Worm (Caenorhabditis elegans) whole organism, L1 larva: Measurements from ENCODE around the gene F53A9.3.
A peak's percentile ranks its signal among the peaks of the same experiment; 100 is the strongest.

Experiments
- C16A3.4 ChIP-seq: fragments of 150-350 bp; optimal IDR thresholded peaks from 2 replicates; lab custom pipeline; 2014; ENCODE audit warnings: missing biosample characterization, missing genetic modification characterization
- C34B4.2 ChIP-seq: sonication (generic microtip); optimal IDR thresholded peaks from 2 replicates; lab custom pipeline; 2017; ENCODE audit warnings: mild to moderate bottlenecking, missing genetic modification characterization, missing compliant biosample characterization
- F16B12.6 ChIP-seq: fragments of 150-350 bp; optimal IDR thresholded peaks from 2 replicates; lab custom pipeline; 2014; ENCODE audit warnings: missing biosample characterization, missing genetic modification characterization
- aha-1 ChIP-seq: fragments of 150-350 bp; optimal IDR thresholded peaks from 2 replicates; lab custom pipeline; 2014; ENCODE audit warnings: missing biosample characterization, missing genetic modification characterization
- alr-1 ChIP-seq: fragments of 200-800 bp; sonication (Bioruptor generic); optimal IDR thresholded peaks from 2 replicates; lab custom pipeline; 2018; ENCODE audit warnings: borderline replicate concordance, mild to moderate bottlenecking, missing genetic modification characterization, missing compliant biosample characterization
- aly-2 ChIP-seq: fragments of 150-350 bp; optimal IDR thresholded peaks from 2 replicates; lab custom pipeline; 2014; ENCODE audit warnings: missing biosample characterization, missing genetic modification characterization
- ama-1 ChIP-seq: fragments of 150-350 bp; optimal IDR thresholded peaks from 2 replicates; lab custom pipeline; 2014
- blmp-1 ChIP-seq: fragments of 150-350 bp; optimal IDR thresholded peaks from 2 replicates; lab custom pipeline; 2014; ENCODE audit warnings: missing biosample characterization, missing genetic modification characterization
- ceh-8 ChIP-seq: fragments of 200-800 bp; sonication (Bioruptor generic); optimal IDR thresholded peaks from 2 replicates; lab custom pipeline; 2018; ENCODE audit warnings: mild to moderate bottlenecking, missing genetic modification characterization, moderate library complexity, missing compliant biosample characterization
- efl-3 ChIP-seq: fragments of 200-800 bp; sonication (Bioruptor generic); optimal IDR thresholded peaks from 2 replicates; lab custom pipeline; 2018; ENCODE audit warnings: mild to moderate bottlenecking, missing genetic modification characterization, missing compliant biosample characterization
- egl-13 ChIP-seq: sonication (generic microtip); optimal IDR thresholded peaks from 2 replicates; lab custom pipeline; 2016; ENCODE audit warnings: missing genotype, missing genetic modification reagents, missing genetic modification characterization, missing compliant biosample characterization
- elt-2 ChIP-seq: sonication (generic microtip); optimal IDR thresholded peaks from 2 replicates; lab custom pipeline; 2016; ENCODE audit warnings: missing genetic modification characterization, mild to moderate bottlenecking, inconsistent platforms, missing compliant biosample characterization, missing genetic modification reagents
- fkh-4 ChIP-seq: sonication (generic microtip); optimal IDR thresholded peaks from 2 replicates; lab custom pipeline; 2016; ENCODE audit warnings: missing compliant biosample characterization, missing genetic modification characterization, borderline replicate concordance
- fkh-8 ChIP-seq: sonication (generic microtip); optimal IDR thresholded peaks from 2 replicates; lab custom pipeline; 2016; ENCODE audit warnings: mild to moderate bottlenecking, missing genetic modification characterization, missing compliant biosample characterization
- grh-1 ChIP-seq: fragments of 200-800 bp; sonication (Bioruptor generic); IDR thresholded peaks from 2 replicates; pipeline ENCODE4 v1.3.6; 2022; ENCODE audit warnings: missing genetic modification reagents, missing genetic modification characterization, missing compliant biosample characterization
- hlh-4 ChIP-seq: sonication (generic microtip); optimal IDR thresholded peaks from 2 replicates; lab custom pipeline; 2016; ENCODE audit warnings: mild to moderate bottlenecking, missing genetic modification characterization, missing compliant biosample characterization
- hpl-2 ChIP-seq: fragments of 150-350 bp; optimal IDR thresholded peaks from 2 replicates; lab custom pipeline; 2014; ENCODE audit warnings: missing biosample characterization, missing genetic modification reagents, missing genetic modification characterization
- lin-15B ChIP-seq: fragments of 150-350 bp; sonication (generic microtip); optimal IDR thresholded peaks from 3 replicates; lab custom pipeline; 2014; ENCODE audit warnings: missing biosample characterization, missing genetic modification characterization
- lin-35 ChIP-seq, 2 experiments: fragments of 150-350 bp; optimal IDR thresholded peaks; 2 replicates each; lab custom pipeline; 2014; ENCODE audit warnings: missing biosample characterization in 2 of 2, missing genetic modification characterization in 2 of 2, missing genetic modification reagents in 2 of 2
- lsy-2 ChIP-seq, 2 experiments: fragments of 150-350 bp; optimal IDR thresholded peaks; 2 replicates each; lab custom pipeline; 2014; ENCODE audit warnings: missing biosample characterization in 2 of 2, missing genetic modification characterization in 2 of 2
- mab-9 ChIP-seq: fragments of 200-800 bp; sonication (Bioruptor generic); IDR thresholded peaks from 2 replicates; pipeline ENCODE4 v1.3.6; 2022; ENCODE audit warnings: missing genetic modification reagents, missing genetic modification characterization, missing compliant biosample characterization
- mef-2 ChIP-seq: fragments of 150-350 bp; optimal IDR thresholded peaks from 2 replicates; lab custom pipeline; 2014; ENCODE audit warnings: missing biosample characterization, missing genetic modification characterization
- nhr-12 ChIP-seq: sonication (generic microtip); optimal IDR thresholded peaks from 2 replicates; lab custom pipeline; 2017; ENCODE audit warnings: missing biosample characterization, missing genetic modification characterization
- nhr-19 ChIP-seq: fragments of 200-800 bp; sonication (Bioruptor generic); conservative IDR thresholded peaks from 2 replicates; pipeline ENCODE4 v1.3.6; 2022; ENCODE audit warnings: missing genetic modification characterization, missing compliant biosample characterization
- nhr-20 ChIP-seq: sonication (generic microtip); optimal IDR thresholded peaks from 2 replicates; lab custom pipeline; 2016; ENCODE audit warnings: mild to moderate bottlenecking, missing genetic modification characterization, missing compliant biosample characterization
- nhr-71 ChIP-seq: sonication (generic microtip); optimal IDR thresholded peaks from 2 replicates; lab custom pipeline; 2016; ENCODE audit warnings: mild to moderate bottlenecking, missing genetic modification characterization, moderate library complexity, missing compliant biosample characterization
- nhr-76 ChIP-seq: sonication (generic microtip); optimal IDR thresholded peaks from 2 replicates; lab custom pipeline; 2017; ENCODE audit warnings: missing biosample characterization, missing genetic modification characterization
- pag-3 ChIP-seq: sonication (generic microtip); optimal IDR thresholded peaks from 2 replicates; lab custom pipeline; 2017; ENCODE audit warnings: missing genetic modification characterization, mild to moderate bottlenecking, missing compliant biosample characterization, antibody characterized with exemption, borderline replicate concordance; ENCODE audit not compliant: insufficient read depth
- rnt-1 ChIP-seq: sonication (generic microtip); optimal IDR thresholded peaks from 2 replicates; lab custom pipeline; 2016; ENCODE audit warnings: mild to moderate bottlenecking, missing genetic modification characterization, moderate library complexity, missing compliant biosample characterization
- snpc-4 ChIP-seq: fragments of 150-350 bp; optimal IDR thresholded peaks from 2 replicates; lab custom pipeline; 2014; ENCODE audit warnings: missing biosample characterization, missing genetic modification characterization
- sox-4 ChIP-seq: sonication (generic microtip); optimal IDR thresholded peaks from 2 replicates; lab custom pipeline; 2016; ENCODE audit warnings: missing genetic modification characterization, missing compliant biosample characterization
- tbx-2 ChIP-seq: sonication (generic microtip); optimal IDR thresholded peaks from 2 replicates; lab custom pipeline; 2016; ENCODE audit warnings: missing genetic modification characterization, missing compliant biosample characterization
- unc-130 ChIP-seq: fragments of 150-350 bp; optimal IDR thresholded peaks from 2 replicates; lab custom pipeline; 2017; ENCODE audit warnings: missing biosample characterization, missing genetic modification characterization, inconsistent platforms
- unc-98 ChIP-seq: fragments of 200-800 bp; sonication (Bioruptor generic); IDR thresholded peaks from 2 replicates; pipeline ENCODE4 v1.3.6; 2022; ENCODE audit warnings: missing genetic modification characterization, missing compliant biosample characterization
- xbp-1 ChIP-seq: sonication (generic microtip); optimal IDR thresholded peaks from 2 replicates; lab custom pipeline; 2016; ENCODE audit warnings: missing genetic modification characterization, missing compliant biosample characterization
- zip-4 ChIP-seq: fragments of 200-800 bp; sonication (Bioruptor generic); optimal IDR thresholded peaks from 2 replicates; lab custom pipeline; 2018; ENCODE audit warnings: mild to moderate bottlenecking, missing genetic modification characterization, moderate library complexity, missing compliant biosample characterization
- ztf-11 ChIP-seq, 2 experiments: sonication (generic microtip); optimal IDR thresholded peaks; 2 replicates each; lab custom pipeline; 2016 to 2017; ENCODE audit warnings: missing genetic modification characterization in 2 of 2, missing biosample characterization in 1 of 2, missing compliant biosample characterization in 1 of 2
- ztf-4 ChIP-seq: fragments of 150-350 bp; optimal IDR thresholded peaks from 2 replicates; lab custom pipeline; 2014; ENCODE audit warnings: missing biosample characterization, missing genetic modification characterization

F53A9.3 gene

DNA sequence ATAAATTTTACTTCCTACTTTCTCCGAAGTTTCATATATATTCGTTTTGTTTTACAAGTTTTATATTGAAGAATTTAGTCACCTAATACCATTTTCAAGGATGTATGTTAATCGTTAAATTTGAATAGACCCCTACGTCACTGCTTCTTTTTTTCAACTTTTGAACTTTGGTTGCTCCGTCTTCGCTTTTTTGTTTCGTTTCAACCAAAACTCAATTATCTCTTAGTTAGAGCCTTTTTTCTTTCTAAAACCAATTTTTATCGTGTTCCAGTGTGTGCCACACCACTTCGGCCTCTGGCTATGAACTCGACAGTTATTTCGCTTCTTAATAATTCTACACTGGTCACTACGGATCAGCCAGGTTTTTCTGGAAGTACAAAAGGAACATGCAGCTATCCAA, 10.6 kb upstream of the F53A9.3 start, which contains the start of gene frpr-8:
Gene frpr-8, plus strand, starts transcription at position 301 of the 400 bp plus-strand sequence.
- TF ChIP-seq F16B12.6 (tag; lab: Kevin White, UChicago) (no peak), lin-15B (tag; lab: Kevin White, UChicago) (no peak), lsy-2 (tag; optimal IDR thresholded peaks at IDR 0.05; lab: Kevin White, UChicago) (no peak), aly-2 (tag; lab: Kevin White, UChicago) (no peak), rnt-1 (tag; lab: Kevin White, UChicago) (no peak), nhr-12 (tag; lab: Kevin White, UChicago) (no peak), nhr-71 (tag; lab: Kevin White, UChicago) (no peak), alr-1 (no peak)

DNA sequence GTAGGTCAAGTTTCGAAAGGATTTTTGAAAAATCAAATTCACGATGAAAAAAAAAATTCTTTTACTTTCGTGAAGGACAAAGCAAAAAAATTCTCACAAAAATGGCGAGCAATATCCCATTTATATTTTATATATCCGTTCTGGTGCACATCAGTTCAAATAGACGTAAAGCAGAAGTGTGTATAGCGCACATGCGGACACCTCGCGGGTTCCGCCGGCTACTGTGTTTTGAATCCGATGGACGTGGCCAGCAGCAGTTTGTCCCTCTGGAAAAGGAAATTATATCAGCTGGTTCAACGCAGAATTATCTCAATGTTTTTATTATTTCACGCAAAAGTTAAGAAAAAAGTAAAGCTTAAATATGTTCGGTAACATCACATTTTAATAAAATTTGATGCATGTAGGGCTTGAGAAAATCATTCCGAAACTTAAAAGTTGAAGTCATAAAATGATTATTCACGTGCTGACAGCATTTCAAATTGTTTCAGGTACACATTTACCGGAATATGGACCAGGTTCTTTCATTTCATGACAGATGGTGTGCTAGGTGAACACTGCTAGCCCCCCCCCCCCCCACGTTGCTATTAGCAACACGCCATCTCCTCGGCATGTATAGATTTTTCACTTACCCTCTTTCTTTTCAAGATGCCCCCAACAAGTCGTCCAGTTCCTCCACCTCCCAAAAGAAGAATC, 4.3 kb upstream of the F53A9.3 start, which contains the start of gene jbts-14:
Gene jbts-14, plus strand, starts transcription at position 643 of the 693 bp plus-strand sequence.
- no peak for TF ChIP-seq ztf-11 (tag; optimal IDR thresholded peaks at IDR 0.05; lab: Kevin White, UChicago)
- TF ChIP-seq snpc-4 = peak; percentile 76

DNA sequence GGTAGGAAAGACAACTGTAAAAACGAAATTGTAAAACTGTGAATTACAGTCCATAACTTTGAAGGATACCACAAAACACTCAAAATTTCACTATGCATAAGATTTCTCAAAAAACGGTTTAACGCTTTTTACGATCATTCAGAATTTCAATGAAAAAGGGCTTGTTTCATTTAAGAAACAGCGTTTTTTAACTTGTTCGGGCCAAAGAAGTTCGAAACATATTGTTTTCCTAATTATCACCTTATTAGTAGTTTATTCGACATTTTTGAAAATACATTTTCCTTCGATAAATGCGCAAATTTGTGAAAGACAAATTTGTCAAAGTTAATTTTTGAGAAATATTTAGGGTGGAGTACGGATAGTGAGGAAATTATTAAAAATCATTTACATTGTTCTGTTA, 3.3 kb upstream of the F53A9.3 start:
- no peak for TF ChIP-seq mab-9 (GFP tag; lab: Robert Waterston, UW)

DNA sequence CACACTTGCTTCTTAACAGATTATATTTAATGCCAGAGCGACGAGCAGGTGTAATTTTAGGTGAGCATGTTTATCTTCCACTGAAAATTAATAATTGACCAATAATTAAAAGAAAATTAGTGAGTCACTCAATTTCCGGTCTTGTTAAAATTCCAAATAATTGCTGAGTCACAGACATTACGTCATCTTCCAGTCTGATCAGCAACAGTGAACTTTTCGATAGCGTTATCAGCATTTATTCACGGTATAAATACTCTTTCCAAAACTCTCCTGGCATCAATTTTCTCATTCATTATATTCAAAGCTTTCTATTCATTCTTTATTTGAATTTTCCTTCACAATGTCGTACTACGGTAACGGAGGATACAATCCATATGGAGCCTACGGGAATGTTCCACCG, 1.3 kb downstream of the F53A9.3 start, which contains the start of gene kreg-1:
Gene kreg-1, plus strand, starts transcription at position 341 of the 400 bp plus-strand sequence.
- TF ChIP-seq ceh-8 (GFP tag; lab: Kevin White, UChicago) = no peak
- peak; percentile 21 for TF ChIP-seq elt-2 (tag; lab: Kevin White, UChicago)

DNA sequence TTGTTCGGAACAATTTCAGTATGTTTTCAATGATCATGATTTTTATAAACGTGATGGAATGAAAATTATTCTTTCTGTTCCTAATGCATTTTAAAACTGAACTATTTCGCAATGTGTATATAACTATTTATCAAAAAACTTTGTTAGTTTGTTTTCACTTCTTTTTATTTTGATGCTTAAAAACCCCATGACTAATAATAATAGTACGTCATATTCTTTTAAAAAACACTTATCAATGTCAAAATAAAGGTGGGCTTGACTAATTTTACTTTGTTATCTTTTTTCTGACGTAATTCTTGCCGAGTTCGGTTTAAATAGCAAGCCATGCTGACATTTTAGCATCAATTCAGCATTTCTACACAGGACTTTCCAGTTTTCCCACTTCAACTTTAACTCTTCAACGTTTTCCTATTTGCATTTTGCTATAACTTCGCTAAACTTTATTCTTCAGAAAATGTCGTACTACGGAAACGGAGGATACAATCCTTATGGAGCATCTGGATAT, 3.0 kb downstream of the F53A9.3 start, which contains the start of gene F53A9.1:
Gene F53A9.1, plus strand, starts transcription at position 455 of the 505 bp plus-strand sequence.
- TF ChIP-seq alr-1 (no peak), lsy-2 (tag; optimal IDR thresholded peaks at IDR 0.05; lab: Kevin White, UChicago) (no peak), nhr-19 (GFP tag; lab: Robert Waterston, UW) (no peak), fkh-8 (no peak), hpl-2 (GFP tag; lab: Kevin White, UChicago) (no peak)

DNA sequence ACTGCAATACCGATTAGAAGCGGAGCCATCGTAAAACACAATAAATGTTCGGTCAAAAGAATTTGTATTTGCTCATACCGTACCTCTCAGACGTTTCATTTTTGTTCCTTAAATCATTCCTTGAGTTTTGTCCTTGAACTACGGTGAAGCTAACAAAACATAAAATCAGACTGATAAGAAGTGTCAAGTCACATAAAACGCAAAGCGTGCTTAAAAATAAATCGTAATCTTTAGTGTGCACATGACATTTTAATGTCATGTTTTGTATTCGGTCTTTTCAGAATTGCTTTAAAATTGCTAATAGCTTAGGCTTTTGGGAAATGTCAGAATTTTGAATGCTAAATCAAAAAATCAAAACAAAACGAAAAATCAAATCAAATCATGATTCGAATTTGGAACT, 4.5 kb downstream of the F53A9.3 start:
- TF ChIP-seq hlh-4 (tag; lab: Kevin White, UChicago) = no peak
- no peak for TF ChIP-seq zip-4 (GFP tag; lab: Kevin White, UChicago)
- TF ChIP-seq nhr-20 (tag; lab: Kevin White, UChicago) = peak; percentile 31
- no peak for TF ChIP-seq snpc-4
- no peak for TF ChIP-seq lsy-2 (tag; optimal IDR thresholded peaks at IDR 0.05; lab: Kevin White, UChicago)
- no peak for TF ChIP-seq mef-2 (tag; lab: Kevin White, UChicago)
- TF ChIP-seq pag-3 (tag; lab: Kevin White, UChicago) = no peak
- no peak for TF ChIP-seq ztf-4 (tag; lab: Kevin White, UChicago)
- no peak for TF ChIP-seq C16A3.4
- TF ChIP-seq C34B4.2 = no peak
- no peak for TF ChIP-seq fkh-4 (tag; lab: Kevin White, UChicago)
- no peak for TF ChIP-seq grh-1 (GFP tag; lab: Robert Waterston, UW)
- peak in 1 of 2 experiments; percentile 39 for TF ChIP-seq lin-35 (GFP tag; optimal IDR thresholded peaks at IDR 0.05; lab: Kevin White, UChicago)
- no peak for TF ChIP-seq unc-98 (GFP tag; lab: Robert Waterston, UW)
- peak; percentile 81 for TF ChIP-seq elt-2 (tag; lab: Kevin White, UChicago)
- TF ChIP-seq unc-130 (tag; lab: Kevin White, UChicago) = no peak
- no peak for TF ChIP-seq nhr-12 (tag; lab: Kevin White, UChicago)
- no peak for TF ChIP-seq sox-4
- TF ChIP-seq ama-1 (lab: Kevin White, UChicago) = no peak
- no peak for TF ChIP-seq aha-1
- no peak for TF ChIP-seq blmp-1 (tag; lab: Kevin White, UChicago)
- TF ChIP-seq efl-3 (GFP tag; lab: Kevin White, UChicago) = no peak
- TF ChIP-seq nhr-76 (tag; lab: Kevin White, UChicago) = no peak
- no peak for TF ChIP-seq egl-13 (tag; lab: Kevin White, UChicago)
- no peak for TF ChIP-seq tbx-2
- no peak for TF ChIP-seq xbp-1 (tag; lab: Kevin White, UChicago)
